Fruit fly (Drosophila melanogaster): ENCODE measurements around the gene Daao2.

The Daao2 gene

DNA sequence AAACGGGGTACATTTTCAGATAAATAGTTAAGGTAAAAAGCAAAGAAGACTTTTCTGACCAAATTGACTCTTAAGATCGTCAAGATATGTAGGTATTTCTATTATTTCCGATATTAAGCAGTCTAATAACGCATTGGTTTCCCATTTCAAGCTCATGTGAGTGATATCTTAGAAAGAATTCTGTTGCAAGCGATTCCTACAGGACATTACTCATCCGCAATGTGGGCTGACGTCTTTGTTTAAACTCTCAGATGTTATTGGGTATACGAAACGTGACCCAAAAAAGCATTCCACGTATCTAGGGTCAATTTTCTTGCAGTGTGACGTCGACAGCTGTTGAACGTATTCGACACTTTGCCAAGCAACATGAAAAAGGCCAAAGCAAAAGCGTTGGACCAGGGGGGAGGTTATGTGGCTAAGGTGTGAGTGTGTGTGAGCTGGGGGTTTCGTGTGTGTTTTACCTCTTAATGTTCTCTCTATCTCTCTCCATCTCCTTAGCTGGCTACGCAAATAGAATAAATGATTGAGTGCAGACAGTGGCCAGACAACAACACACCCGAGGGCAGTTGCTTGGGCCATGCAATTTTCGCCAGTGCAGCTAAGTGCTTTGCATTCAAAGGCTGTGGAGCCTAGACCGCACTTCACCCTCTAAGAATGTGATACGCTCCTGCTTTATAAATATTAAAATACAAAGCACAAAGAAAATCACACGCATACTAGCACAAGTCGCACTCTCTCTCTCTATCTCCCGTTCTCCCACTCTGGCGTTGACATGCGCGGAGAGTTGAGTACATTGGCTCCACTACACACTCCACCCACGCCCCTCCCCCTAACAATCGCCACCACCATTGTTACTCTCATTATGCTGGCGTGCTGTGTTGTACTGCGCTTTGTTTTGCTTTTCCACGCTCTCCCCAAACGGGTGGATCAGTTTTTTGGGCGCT is 15.5 kb upstream of the Daao2 start (continued):
- TF ChIP-seq CG2875 (GFP tag; optimal IDR thresholded peaks at IDR 0.05) (peak; percentile 86), salm (tag; optimal IDR thresholded peaks at IDR 0.05) (peak; percentile 80), Hsf (GFP tag; optimal IDR thresholded peaks at IDR 0.05) (peak; percentile 97), CG4404 (GFP tag; IDR thresholded peaks at IDR 0.05) (peak; percentile 86), dmrt99B (tag; optimal IDR thresholded peaks at IDR 0.05) (peak; percentile 97), CG2199 (GFP tag; IDR thresholded peaks at IDR 0.05) (peak; percentile 45; the same call in 1 of the 3 replicates), C15 (GFP tag; IDR thresholded peaks at IDR 0.05) (peak; percentile 76; the same call in 2 of the 3 replicates), Dp (GFP tag; optimal IDR thresholded peaks at IDR 0.05) (peak; percentile 19), prd (optimal IDR thresholded peaks at IDR 0.05) (no peak), prd (GFP tag; IDR thresholded peaks at IDR 0.05) (peak; percentile 91), CG1603 (tag; optimal IDR thresholded peaks at IDR 0.05) (peak; percentile 78), fd3F (GFP tag; optimal IDR thresholded peaks at IDR 0.05) (peak; percentile 91), CG11456 (GFP tag; IDR thresholded peaks at IDR 0.05) (peak; percentile 85), CG10147 (GFP tag; optimal IDR thresholded peaks at IDR 0.05) (peak; percentile 96), CG30020 (tag; optimal IDR thresholded peaks at IDR 0.05) (peak; percentile 86), E2f1 (GFP tag; IDR thresholded peaks at IDR 0.05) (peak; percentile 89), CG4617 (GFP tag; optimal IDR thresholded peaks at IDR 0.05; ENCODE audit: borderline replicate concordance) (peak; percentile 74), lab (GFP tag; optimal IDR thresholded peaks at IDR 0.05) (peak; percentile 93), CG6654 (GFP tag; optimal IDR thresholded peaks at IDR 0.05) (peak; percentile 87), tap (tag; optimal IDR thresholded peaks at IDR 0.05) (peak; percentile 91), CG14965 (GFP tag; optimal IDR thresholded peaks at IDR 0.05; ENCODE audit: borderline replicate concordance) (peak; percentile 76), Trl (optimal IDR thresholded peaks at IDR 0.05) (peak; percentile 90 to 99), Trl (GFP tag; optimal IDR thresholded peaks at IDR 0.05) (peak; percentile 96), Nf-YA (GFP tag; IDR thresholded peaks at IDR 0.05) (peak; percentile 56), CG34224 (GFP tag; IDR thresholded peaks at IDR 0.05; ENCODE audit: partially characterized antibody) (peak; percentile 64; the same call in 1 of the 3 replicates), CG3407 (GFP tag; optimal IDR thresholded peaks at IDR 0.05) (peak; percentile 91), CG2129 (GFP tag; IDR thresholded peaks at IDR 0.05; ENCODE audit: partially characterized antibody) (no peak), Hr51 (GFP tag; optimal IDR thresholded peaks at IDR 0.05) (peak; percentile 95 to 96), Ravus (GFP tag; IDR thresholded peaks at IDR 0.05) (peak; percentile 65), Abd-B (GFP tag; optimal IDR thresholded peaks at IDR 0.05) (peak; percentile 96), lmd (GFP tag; IDR thresholded peaks at IDR 0.05) (peak; percentile 94), tll (GFP tag; optimal IDR thresholded peaks at IDR 0.05) (peak; percentile 11 to 70), ttk (GFP tag; IDR thresholded peaks at IDR 0.05) (peak; percentile 74), Vsx1 (GFP tag; optimal IDR thresholded peaks at IDR 0.05) (peak; percentile 81), ATbp (GFP tag; optimal IDR thresholded peaks at IDR 0.05) (peak; percentile 90), ara (GFP tag; IDR thresholded peaks at IDR 0.05) (peak; percentile 78), ro (GFP tag; IDR thresholded peaks at IDR 0.05) (peak; percentile 78; the same call in 1 of the 2 replicates), sima (GFP tag; optimal IDR thresholded peaks at IDR 0.05) (peak; percentile 88), CG11398 (GFP tag; optimal IDR thresholded peaks at IDR 0.05) (peak; percentile 96), mam (GFP tag; optimal IDR thresholded peaks at IDR 0.05) (peak; percentile 96), dan (GFP tag; IDR thresholded peaks at IDR 0.05) (no peak), CG14050 (GFP tag; IDR thresholded peaks at IDR 0.05) (peak; percentile 74), vvl (GFP tag; IDR thresholded peaks at IDR 0.05) (peak; percentile 93), CoRest (tag; optimal IDR thresholded peaks at IDR 0.05) (peak; percentile 99), zfh1 (GFP tag; IDR thresholded peaks at IDR 0.05) (peak; percentile 85), chif (GFP tag; optimal IDR thresholded peaks at IDR 0.05) (peak; percentile 92 to 96), al (GFP tag; IDR thresholded peaks at IDR 0.05) (peak; percentile 88), CG13296 (GFP tag; optimal IDR thresholded peaks at IDR 0.05) (peak; percentile 93)

Data from whole organism, embryonic.